Fruit fly (Drosophila melanogaster) whole organism, embryonic: ENCODE measurements around the gene Reepl1.
A peak's percentile ranks its signal among the peaks of the same experiment; 100 is the strongest.

Source experiments
- BEAF-32 ChIP-seq: fragments of 200-800 bp; sonication (Bioruptor generic); optimal IDR thresholded peaks from 3 replicates; lab custom pipeline; 2017; ENCODE audit warnings: missing biosample characterization, missing genetic modification characterization, mild to moderate bottlenecking, moderate library complexity, missing genetic modification reagents
- CG11695 ChIP-seq: fragments of 200-800 bp; sonication (Bioruptor generic); IDR thresholded peaks from 3 replicates; pipeline ENCODE4 v1.3.6; 2022; ENCODE audit warnings: missing biosample characterization, missing genetic modification characterization
- CG11696 ChIP-seq: fragments of 200-800 bp; sonication (Bioruptor generic); IDR thresholded peaks from 2 replicates; pipeline ENCODE4 v1.3.6; 2022; ENCODE audit warnings: missing biosample characterization, missing genetic modification characterization
- CG1233 ChIP-seq: fragments of 200-800 bp; sonication (Bioruptor generic); optimal IDR thresholded peaks from 4 replicates; lab custom pipeline; 2018; ENCODE audit warnings: missing biosample characterization, mild to moderate bottlenecking, missing genetic modification characterization
- CG13624 ChIP-seq: fragments of 200-800 bp; sonication (Bioruptor generic); optimal IDR thresholded peaks from 2 replicates; lab custom pipeline; 2016; ENCODE audit warnings: missing biosample characterization, missing genetic modification characterization
- CG1603 ChIP-seq: fragments of 200-800 bp; sonication (Bioruptor generic); optimal IDR thresholded peaks from 2 replicates; lab custom pipeline; 2019; ENCODE audit warnings: missing biosample characterization, mild to moderate bottlenecking, missing genetic modification characterization, moderate library complexity
- CG2199 ChIP-seq: fragments of 200-800 bp; sonication (Bioruptor generic); IDR thresholded peaks from 3 replicates; pipeline ENCODE4 v1.3.6; 2022; ENCODE audit warnings: missing biosample characterization, missing genetic modification characterization
- CG31388 ChIP-seq: fragments of 200-800 bp; sonication (Bioruptor generic); optimal IDR thresholded peaks from 2 replicates; lab custom pipeline; 2016; ENCODE audit warnings: missing biosample characterization, missing genetic modification characterization
- CG43689 ChIP-seq: fragments of 200-800 bp; sonication (Bioruptor generic); IDR thresholded peaks from 2 replicates; pipeline ENCODE4 v1.3.6; 2022; ENCODE audit warnings: missing biosample characterization, missing genetic modification characterization
- CG6254 ChIP-seq: fragments of 200-800 bp; sonication (Bioruptor generic); optimal IDR thresholded peaks from 3 replicates; lab custom pipeline; 2017; ENCODE audit warnings: mild to moderate bottlenecking, missing biosample characterization, missing genetic modification reagents, missing genetic modification characterization
- CG6272 ChIP-seq: fragments of 200-800 bp; sonication (Bioruptor generic); IDR thresholded peaks from 2 replicates; pipeline ENCODE4 v1.3.6; 2022; ENCODE audit warnings: missing biosample characterization, missing genetic modification characterization
- CG6813 ChIP-seq: fragments of 200-800 bp; sonication (Bioruptor generic); optimal IDR thresholded peaks from 2 replicates; lab custom pipeline; 2017; ENCODE audit warnings: missing biosample characterization, missing genetic modification characterization, mild to moderate bottlenecking, moderate library complexity, missing genetic modification reagents
- CG7928 ChIP-seq: fragments of 200-800 bp; sonication (Bioruptor generic); optimal IDR thresholded peaks from 2 replicates; lab custom pipeline; 2017; ENCODE audit warnings: missing biosample characterization, mild to moderate bottlenecking, missing genetic modification characterization
- CG7987 ChIP-seq: fragments of 200-800 bp; sonication (Bioruptor generic); optimal IDR thresholded peaks from 2 replicates; lab custom pipeline; 2018; ENCODE audit warnings: missing biosample characterization, mild to moderate bottlenecking, missing genetic modification characterization, moderate library complexity
- CG8281 ChIP-seq: fragments of 200-800 bp; sonication (Bioruptor generic); optimal IDR thresholded peaks from 2 replicates; lab custom pipeline; 2018; ENCODE audit warnings: missing biosample characterization, mild to moderate bottlenecking, missing genetic modification characterization, moderate library complexity
- CG8478 ChIP-seq: fragments of >200 bp; optimal IDR thresholded peaks from 2 replicates; lab custom pipeline; 2018
- CG9797 ChIP-seq: fragments of 200-800 bp; sonication (Bioruptor generic); optimal IDR thresholded peaks from 3 replicates; lab custom pipeline; 2018; ENCODE audit warnings: missing biosample characterization, mild to moderate bottlenecking, missing genetic modification characterization
- CoRest ChIP-seq: fragments of 200-800 bp; sonication (Bioruptor generic); optimal IDR thresholded peaks from 3 replicates; lab custom pipeline; 2018; ENCODE audit warnings: missing biosample characterization, mild to moderate bottlenecking, missing genetic modification characterization, moderate library complexity
- E2f2 ChIP-seq: fragments of 200-800 bp; sonication (Bioruptor generic); IDR thresholded peaks from 2 replicates; pipeline ENCODE4 v1.3.6; 2022; ENCODE audit warnings: missing biosample characterization, missing genetic modification characterization
- HLH3B ChIP-seq: fragments of 200-800 bp; sonication (Bioruptor generic); IDR thresholded peaks from 2 replicates; pipeline ENCODE4 v1.3.6; 2022; ENCODE audit warnings: missing biosample characterization, missing genetic modification characterization
- Hey ChIP-seq: fragments of 200-800 bp; sonication (Bioruptor generic); optimal IDR thresholded peaks from 3 replicates; lab custom pipeline; 2018; ENCODE audit warnings: missing biosample characterization, mild to moderate bottlenecking, missing genetic modification characterization
- Med ChIP-seq: fragments of 200-800 bp; sonication (Bioruptor generic); peaks from one replicate; lab custom pipeline; 2016; ENCODE audit warnings: missing biosample characterization, missing genetic modification characterization, mild to moderate bottlenecking, inconsistent platforms, moderate library complexity
- NK7.1 ChIP-seq: fragments of 200-800 bp; sonication (Bioruptor generic); optimal IDR thresholded peaks from 3 replicates; lab custom pipeline; 2016; ENCODE audit warnings: missing biosample characterization, missing genetic modification characterization
- Side ChIP-seq: fragments of 200-800 bp; sonication (Bioruptor generic); optimal IDR thresholded peaks from 2 replicates; lab custom pipeline; 2016; ENCODE audit warnings: missing biosample characterization, missing genetic modification characterization
- br ChIP-seq: fragments of >200 bp; optimal IDR thresholded peaks from 2 replicates; lab custom pipeline; 2017
- bsh ChIP-seq, 2 experiments: fragments of 200-800 bp; sonication (Bioruptor generic); optimal IDR thresholded peaks; 2 replicates each; lab custom pipeline; 2017 to 2018; ENCODE audit warnings: mild to moderate bottlenecking in 2 of 2, missing biosample characterization in 2 of 2, missing genetic modification characterization in 2 of 2, moderate library complexity in 1 of 2
- cg ChIP-seq: fragments of 200-800 bp; sonication (Bioruptor generic); optimal IDR thresholded peaks from 3 replicates; lab custom pipeline; 2019; ENCODE audit warnings: missing biosample characterization, mild to moderate bottlenecking, missing genetic modification characterization, moderate library complexity
- crol ChIP-seq: fragments of 200-800 bp; sonication (Bioruptor generic); IDR thresholded peaks from 2 replicates; pipeline ENCODE4 v1.3.6; 2022; ENCODE audit warnings: missing biosample characterization, missing genetic modification characterization
- dm ChIP-seq: fragments of 200-800 bp; sonication (Bioruptor generic); optimal IDR thresholded peaks from 3 replicates; lab custom pipeline; 2016; ENCODE audit warnings: missing biosample characterization, missing genetic modification characterization
- dysf ChIP-seq: fragments of 200-800 bp; sonication (Bioruptor generic); IDR thresholded peaks from 3 replicates; pipeline ENCODE4 v1.3.6; 2022; ENCODE audit warnings: missing biosample characterization, missing genetic modification characterization
- klu ChIP-seq: fragments of 200-800 bp; sonication (Bioruptor generic); IDR thresholded peaks from 2 replicates; pipeline ENCODE4 v1.3.6; 2022; ENCODE audit warnings: missing biosample characterization, missing genetic modification characterization
- kni ChIP-seq: fragments of 200-800 bp; sonication (Bioruptor generic); optimal IDR thresholded peaks from 3 replicates; lab custom pipeline; 2017; ENCODE audit warnings: mild to moderate bottlenecking, missing biosample characterization, missing genetic modification reagents, missing genetic modification characterization
- mam ChIP-seq: fragments of 200-800 bp; sonication (Bioruptor generic); optimal IDR thresholded peaks from 3 replicates; lab custom pipeline; 2016; ENCODE audit warnings: missing biosample characterization, missing genetic modification characterization
- onecut ChIP-seq: fragments of 200-800 bp; sonication (Bioruptor generic); IDR thresholded peaks from 2 replicates; pipeline ENCODE4 v1.3.6; 2022; ENCODE audit warnings: missing biosample characterization, missing genetic modification characterization
- phol ChIP-seq: fragments of 200-800 bp; sonication (Bioruptor generic); optimal IDR thresholded peaks from 3 replicates; lab custom pipeline; 2018; ENCODE audit warnings: missing biosample characterization, mild to moderate bottlenecking, missing genetic modification characterization, moderate library complexity
- prd ChIP-seq, 3 experiments: fragments of >200 bp in 2 of 3; fragments of 200-800 bp in 1 of 3; sonication (Bioruptor generic) in 1 of 3; optimal IDR thresholded peaks in 2 of 3; IDR thresholded peaks in 1 of 3; 2 replicates in 2 of 3; 3 replicates in 1 of 3; pipeline versions ENCODE4 v1.3.6 to Lab custom; 2017 to 2022; ENCODE audit warnings: missing biosample characterization in 1 of 3, missing genetic modification characterization in 1 of 3
- pros ChIP-seq: fragments of 200-800 bp; sonication (Bioruptor generic); optimal IDR thresholded peaks from 3 replicates; lab custom pipeline; 2019; ENCODE audit warnings: missing biosample characterization, mild to moderate bottlenecking, missing genetic modification characterization, moderate library complexity
- ro ChIP-seq: fragments of 200-800 bp; sonication (Bioruptor generic); IDR thresholded peaks from 2 replicates; pipeline ENCODE4 v1.3.6; 2022; ENCODE audit warnings: missing biosample characterization, missing genetic modification characterization
- salm ChIP-seq: fragments of 200-800 bp; sonication (Bioruptor generic); optimal IDR thresholded peaks from 2 replicates; lab custom pipeline; 2018; ENCODE audit warnings: missing biosample characterization, mild to moderate bottlenecking, missing genetic modification characterization
- sd ChIP-seq: fragments of 200-800 bp; sonication (Bioruptor generic); optimal IDR thresholded peaks from 3 replicates; lab custom pipeline; 2018; ENCODE audit warnings: missing biosample characterization, mild to moderate bottlenecking, missing genetic modification characterization, moderate library complexity
- sens ChIP-seq: fragments of 200-800 bp; sonication (Bioruptor generic); peaks from one replicate; lab custom pipeline; 2016; ENCODE audit warnings: missing biosample characterization, missing genetic modification characterization
- sisA ChIP-seq: fragments of 200-800 bp; sonication (Bioruptor generic); IDR thresholded peaks from 2 replicates; pipeline ENCODE4 v1.3.6; 2022; ENCODE audit warnings: missing biosample characterization, missing genetic modification characterization
- sna ChIP-seq: fragments of 200-800 bp; sonication (Bioruptor generic); IDR thresholded peaks from 2 replicates; pipeline ENCODE4 v1.3.6; 2022; ENCODE audit warnings: missing biosample characterization, missing genetic modification characterization; ENCODE audit not compliant: partially characterized antibody

Gene Reepl1

dm6 chrX:11572270-11572914 is at the start of gene Reepl1, which contains the start of gene Kmn1 (continued):
- TF ChIP-seq BEAF-32 (peak; percentile 21), CG31388 (no peak), CG7928 (GFP tag; lab: Kevin White, UChicago) (no peak)

DNA sequence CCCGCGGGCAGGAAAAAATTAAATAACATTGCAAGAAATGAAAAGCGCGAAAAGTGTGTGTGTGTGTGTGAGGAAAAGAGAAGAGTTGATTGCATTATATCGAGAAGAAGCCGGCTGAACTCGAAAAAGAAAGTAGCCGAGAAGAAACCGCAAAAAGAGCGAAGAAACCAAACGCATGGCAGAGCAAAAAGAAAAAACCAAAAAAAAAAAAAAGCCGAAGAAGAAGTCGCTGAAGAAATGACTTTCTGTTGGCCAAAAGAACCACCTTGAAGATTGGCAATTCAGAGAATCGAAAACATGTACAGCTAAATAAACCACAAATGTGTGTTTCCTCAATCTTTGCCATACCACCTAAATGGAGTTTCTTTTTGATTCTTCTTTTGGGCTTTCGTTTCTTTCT is 48.6 kb upstream of the Reepl1 start:
- TF ChIP-seq onecut (GFP tag; lab: Robert Waterston, UW) (no peak), NK7.1 (GFP tag; lab: Kevin White, UChicago) (no peak), CG6254 (GFP tag; lab: Kevin White, UChicago) (no peak), sna (GFP tag; lab: Robert Waterston, UW) (no peak), CoRest (tag; lab: Kevin White, UChicago) (no peak), CG1233 (no peak), dm (GFP tag; lab: Kevin White, UChicago) (no peak), CG13624 (GFP tag; lab: Kevin White, UChicago) (no peak), HLH3B (GFP tag; lab: Robert Waterston, UW) (no peak), E2f2 (GFP tag; lab: Robert Waterston, UW) (no peak), klu (GFP tag; lab: Robert Waterston, UW) (no peak), CG9797 (GFP tag; lab: Kevin White, UChicago) (no peak)
- TF ChIP-seq, all 482 proteins: peak for 0

DNA sequence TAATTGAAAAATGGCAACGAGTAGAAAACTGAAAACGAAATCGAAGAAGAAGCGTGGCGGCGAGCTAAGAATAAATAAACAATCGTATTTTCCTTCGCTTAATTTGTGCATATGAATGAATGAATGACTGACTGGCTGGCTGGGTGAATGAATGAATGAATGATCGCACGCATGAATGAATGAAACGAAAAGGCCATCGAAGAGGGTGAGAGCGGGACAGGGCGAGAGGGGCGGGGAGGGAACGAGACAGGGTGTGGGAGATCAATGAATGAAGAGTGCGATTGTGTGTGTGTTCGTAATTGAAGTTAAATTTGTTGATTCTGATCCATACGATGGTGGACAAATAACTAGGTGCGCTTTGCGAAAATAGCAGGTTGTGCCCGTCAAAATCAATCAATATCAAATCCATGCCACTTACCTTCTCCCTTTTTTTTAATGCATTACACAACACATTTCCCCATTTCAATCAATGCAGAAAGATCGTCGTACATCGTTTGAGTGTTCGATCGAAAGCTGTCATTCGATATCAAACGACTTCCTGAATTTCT is 45.3 kb upstream of the Reepl1 start:
- TF ChIP-seq crol (GFP tag; lab: Robert Waterston, UW) (peak; percentile 88), Hey (no peak), cg (GFP tag; lab: Kevin White, UChicago) (peak; percentile 27), CG43689 (GFP tag; lab: Robert Waterston, UW) (no peak), sisA (GFP tag; lab: Robert Waterston, UW) (0 out of 2 replicates have a peak, but pooled peaks have one; percentile 13), CG2199 (GFP tag; lab: Robert Waterston, UW) (peak; percentile 53; the same call in 1 of the 3 replicates), sens (GFP tag; lab: Kevin White, UChicago) (peak; percentile 46), salm (no peak), dysf (GFP tag; lab: Robert Waterston, UW) (0 out of 3 replicates have a peak, but pooled peaks have one; percentile 33), Side (GFP tag; lab: Kevin White, UChicago) (no peak), kni (peak; percentile 1), CG8478 (lab: Kevin White, UChicago) (no peak), sd (tag; lab: Kevin White, UChicago) (peak; percentile 51), Med (GFP tag; lab: Kevin White, UChicago) (peak; percentile 19), CG6272 (GFP tag; lab: Robert Waterston, UW) (no peak), bsh (GFP tag; optimal IDR thresholded peaks at IDR 0.05; lab: Kevin White, UChicago) (peak in 1 of 2 experiments; percentile 3), CG7987 (GFP tag; lab: Kevin White, UChicago) (no peak), mam (no peak), CG6813 (GFP tag; lab: Kevin White, UChicago) (no peak), phol (peak; percentile 1), br (lab: Kevin White, UChicago) (no peak), CG1603 (tag; lab: Kevin White, UChicago) (peak; percentile 6), prd (optimal IDR thresholded peaks at IDR 0.05; lab: Kevin White, UChicago) (no peak), prd (GFP tag; IDR thresholded peaks at IDR 0.05; lab: Robert Waterston, UW) (0 out of 3 replicates have a peak, but pooled peaks have one; percentile 8), CG11695 (GFP tag; lab: Robert Waterston, UW) (0 out of 3 replicates have a peak, but pooled peaks have one; percentile 17), pros (GFP tag; lab: Kevin White, UChicago) (peak; percentile 3), ro (GFP tag; lab: Robert Waterston, UW) (no peak), CG8281 (peak; percentile 99), CG11696 (peak; percentile 94)
